Fruit fly (Drosophila melanogaster): ENCODE measurements around the gene CG6454.

Gene CG6454

DNA sequence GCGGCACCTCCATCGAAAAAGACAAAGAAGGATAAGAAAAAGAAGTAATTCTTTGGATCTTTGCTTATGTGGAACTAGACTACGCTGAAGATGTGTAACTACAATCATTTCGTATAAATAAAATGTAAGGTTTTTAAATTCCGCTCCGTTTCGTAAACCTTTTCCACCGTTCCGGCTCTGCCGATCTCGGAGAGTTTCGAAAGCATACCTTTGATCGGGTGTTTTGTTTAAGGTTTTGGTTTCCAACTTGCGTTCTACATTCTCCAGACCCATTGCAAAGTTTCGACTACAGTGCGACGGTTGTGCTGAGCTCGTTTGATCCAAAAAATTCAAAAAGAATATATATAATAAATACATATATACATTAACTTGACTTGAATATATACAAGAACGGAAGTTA lies 12.4 kb upstream of the CG6454 start, which contains the start of gene CG6432:
TSS of gene CG6432 (plus strand) at position 301 of the 400 bp plus-strand sequence.
- TF ChIP-seq CG31224 (GFP tag; IDR thresholded peaks at IDR 0.05): no peak
- no peak for TF ChIP-seq Deaf1 (tag; optimal IDR thresholded peaks at IDR 0.05)
- no peak for TF ChIP-seq CG11695 (GFP tag; IDR thresholded peaks at IDR 0.05)
- TF ChIP-seq zen (tag; optimal IDR thresholded peaks at IDR 0.05): no peak
- no peak for TF ChIP-seq CG11085 (GFP tag; IDR thresholded peaks at IDR 0.05)
- TF ChIP-seq cas (GFP tag; IDR thresholded peaks at IDR 0.05): no peak
- TF ChIP-seq Bdp1 (GFP tag; optimal IDR thresholded peaks at IDR 0.05): no peak
- no peak for TF ChIP-seq Nf-YB (GFP tag; optimal IDR thresholded peaks at IDR 0.05)
- no peak for TF ChIP-seq fd3F (GFP tag; optimal IDR thresholded peaks at IDR 0.05)
- TF ChIP-seq Aef1 (GFP tag; IDR thresholded peaks at IDR 0.05): no peak

DNA sequence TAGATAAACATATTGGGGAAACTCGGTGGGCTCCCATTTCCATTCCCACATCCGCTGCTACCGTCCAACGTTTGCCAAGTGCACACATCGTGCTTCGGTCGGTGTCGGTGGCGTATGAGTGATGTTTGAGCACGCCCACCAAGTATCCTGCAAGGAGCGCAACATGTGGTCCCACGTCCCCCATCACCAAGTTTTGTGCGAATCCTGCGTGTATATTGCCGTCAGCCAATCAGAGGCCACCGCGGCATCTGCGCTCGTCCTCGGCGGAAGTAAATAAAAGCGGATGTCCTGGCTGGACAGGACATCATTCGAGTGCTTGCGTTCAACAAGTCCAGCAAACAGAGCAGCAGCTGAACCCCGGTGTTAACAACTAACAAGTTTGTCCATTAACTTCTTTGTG lies 7.7 kb upstream of the CG6454 start, which contains the start of gene Ms:
TSS of gene Ms (plus strand) at position 301 of the 400 bp plus-strand sequence.
- TF ChIP-seq CG12155 (GFP tag; optimal IDR thresholded peaks at IDR 0.05): no peak
- no peak for TF ChIP-seq chinmo (GFP tag; IDR thresholded peaks at IDR 0.05; ENCODE audit: partially characterized antibody)
- TF ChIP-seq CG30431 (GFP tag; optimal IDR thresholded peaks at IDR 0.05): no peak
- no peak for TF ChIP-seq CG1233 (GFP tag; optimal IDR thresholded peaks at IDR 0.05)
- TF ChIP-seq CG3065 (GFP tag; optimal IDR thresholded peaks at IDR 0.05): no peak
- TF ChIP-seq Hr39 (optimal IDR thresholded peaks at IDR 0.05): no peak
- TF ChIP-seq CG7372 (GFP tag; IDR thresholded peaks at IDR 0.05): 0 out of 2 replicates have a peak, but pooled peaks have one; percentile 12

dm6 chr3R:24353448-24353847 lies 4.5 kb downstream of the CG6454 start:
- TF ChIP-seq mirr (GFP tag; optimal IDR thresholded peaks at IDR 0.05) (peak; percentile 79), exex (tag; optimal IDR thresholded peaks at IDR 0.05) (peak; percentile 78), Atf3 (GFP tag; optimal IDR thresholded peaks at IDR 0.05) (no peak)

DNA sequence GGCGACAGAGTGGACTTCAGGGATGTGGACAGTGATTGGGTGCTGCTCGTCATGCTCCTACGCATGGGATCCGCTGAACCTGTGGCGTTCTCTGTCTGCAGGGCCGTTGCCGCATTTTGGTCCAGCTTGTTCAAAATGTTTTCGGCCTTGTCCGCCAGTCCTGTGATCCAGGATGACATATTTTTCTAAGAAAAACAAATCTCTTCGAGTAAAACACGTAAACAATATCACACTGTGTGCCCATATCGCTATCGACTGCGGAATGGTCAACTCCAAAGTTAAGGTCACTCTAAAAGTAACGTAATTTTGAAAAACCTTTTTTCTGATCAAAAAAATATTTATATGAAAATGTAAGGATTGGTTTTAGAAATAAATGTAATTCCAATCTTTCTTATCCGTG lies 8.7 kb downstream of the CG6454 start, which contains the start of gene Golgin84:
TSS of gene Golgin84 (minus strand) at position 241 of the 400 bp plus-strand sequence.
- TF ChIP-seq CG3726 (GFP tag; IDR thresholded peaks at IDR 0.05): 0 out of 3 replicates have a peak, but pooled peaks have one; percentile 28
- no peak for TF ChIP-seq CG2889 (GFP tag; IDR thresholded peaks at IDR 0.05)
- no peak for TF ChIP-seq fd102C (GFP tag; optimal IDR thresholded peaks at IDR 0.05)
- peak; percentile 24 for TF ChIP-seq CG3995 (GFP tag; optimal IDR thresholded peaks at IDR 0.05)
- peak; percentile 40 for TF ChIP-seq stwl (tag; optimal IDR thresholded peaks at IDR 0.05)
- TF ChIP-seq cad (GFP tag; optimal IDR thresholded peaks at IDR 0.05): no peak
- TF ChIP-seq MBD-R2 (GFP tag; IDR thresholded peaks at IDR 0.05): peak; percentile 47
- TF ChIP-seq pzg (GFP tag; optimal IDR thresholded peaks at IDR 0.05): peak; percentile 36
- no peak for TF ChIP-seq en (GFP tag; optimal IDR thresholded peaks at IDR 0.05)
- TF ChIP-seq nmo (GFP tag; optimal IDR thresholded peaks at IDR 0.05): no peak
- no peak for TF ChIP-seq CG10431 (GFP tag; optimal IDR thresholded peaks at IDR 0.05)
- TF ChIP-seq ato (GFP tag; IDR thresholded peaks at IDR 0.05; ENCODE audit: partially characterized antibody): peak; percentile 22; the same call in 1 of the 2 replicates
- TF ChIP-seq Dp (GFP tag; optimal IDR thresholded peaks at IDR 0.05): peak; percentile 21
- no peak for TF ChIP-seq sd (tag; optimal IDR thresholded peaks at IDR 0.05)
- no peak for TF ChIP-seq nerfin-2 (GFP tag; IDR thresholded peaks at IDR 0.05; ENCODE audit: partially characterized antibody)
- no peak for TF ChIP-seq Atf3 (GFP tag; optimal IDR thresholded peaks at IDR 0.05)
- peak; percentile 16 for TF ChIP-seq BEAF-32 (GFP tag; optimal IDR thresholded peaks at IDR 0.05)
- no peak for TF ChIP-seq B-H2 (GFP tag; optimal IDR thresholded peaks at IDR 0.05)
- TF ChIP-seq CkIIα-i1 (GFP tag; IDR thresholded peaks at IDR 0.05): no peak
- peak; percentile 62 for TF ChIP-seq CG9797 (GFP tag; optimal IDR thresholded peaks at IDR 0.05)
- no peak for TF ChIP-seq CG1647 (GFP tag; optimal IDR thresholded peaks at IDR 0.05)
- peak; percentile 26 for TF ChIP-seq YL-1 (GFP tag; optimal IDR thresholded peaks at IDR 0.05)
- TF ChIP-seq CG4617 (GFP tag; optimal IDR thresholded peaks at IDR 0.05; ENCODE audit: borderline replicate concordance): peak; percentile 67
- TF ChIP-seq CG9437 (GFP tag; optimal IDR thresholded peaks at IDR 0.05): peak; percentile 89
- TF ChIP-seq CG4820 (GFP tag; optimal IDR thresholded peaks at IDR 0.05): no peak
- peak; percentile 16; the same call in 1 of the 2 replicates for TF ChIP-seq CG13287 (GFP tag; IDR thresholded peaks at IDR 0.05; ENCODE audit: partially characterized antibody)
- peak; percentile 59 for TF ChIP-seq MESR4 (GFP tag; optimal IDR thresholded peaks at IDR 0.05)
- TF ChIP-seq Ets97D (GFP tag; optimal IDR thresholded peaks at IDR 0.05): peak; percentile 16
